Fruit fly (Drosophila melanogaster) whole organism, embryonic: ENCODE measurements around the gene Prp16.
A peak's percentile ranks its signal among the peaks of the same experiment; 100 is the strongest.

Source experiments
- CG11085 ChIP-seq: fragments of 200-800 bp; sonication (Bioruptor generic); IDR thresholded peaks from 2 replicates; pipeline ENCODE4 v1.3.6; 2022; ENCODE audit warnings: missing biosample characterization, missing genetic modification characterization
- CG13775 ChIP-seq: fragments of 200-800 bp; sonication (Bioruptor generic); optimal IDR thresholded peaks from 3 replicates; lab custom pipeline; 2017; ENCODE audit warnings: missing biosample characterization, mild to moderate bottlenecking, missing genetic modification characterization
- CG15514 ChIP-seq: fragments of 200-800 bp; sonication (Bioruptor generic); optimal IDR thresholded peaks from 3 replicates; lab custom pipeline; 2017; ENCODE audit warnings: missing biosample characterization, missing genetic modification characterization, mild to moderate bottlenecking, moderate library complexity, missing genetic modification reagents
- CG17361 ChIP-seq: fragments of 200-800 bp; sonication (Bioruptor generic); IDR thresholded peaks from 3 replicates; pipeline ENCODE4 v1.3.6; 2022; ENCODE audit warnings: missing biosample characterization, missing genetic modification characterization
- CG17568 ChIP-seq: fragments of 200-800 bp; sonication (Bioruptor generic); optimal IDR thresholded peaks from 2 replicates; lab custom pipeline; 2018; ENCODE audit warnings: missing biosample characterization, mild to moderate bottlenecking, missing genetic modification characterization, moderate library complexity
- CG18476 ChIP-seq: fragments of 200-800 bp; sonication (Bioruptor generic); optimal IDR thresholded peaks from 2 replicates; lab custom pipeline; 2016; ENCODE audit warnings: missing biosample characterization, mild to moderate bottlenecking, missing genetic modification characterization
- CG2712 ChIP-seq: fragments of 200-800 bp; optimal IDR thresholded peaks from 3 replicates; lab custom pipeline; 2019; ENCODE audit warnings: missing biosample characterization, mild to moderate bottlenecking, missing genetic modification characterization, moderate library complexity
- CG33557 ChIP-seq: fragments of 200-800 bp; sonication (Bioruptor generic); optimal IDR thresholded peaks from 2 replicates; lab custom pipeline; 2019; ENCODE audit warnings: missing biosample characterization, mild to moderate bottlenecking, missing genetic modification characterization, moderate library complexity
- CG34224 ChIP-seq: fragments of 200-800 bp; sonication (Bioruptor generic); IDR thresholded peaks from 3 replicates; pipeline ENCODE4 v1.3.6; 2022; ENCODE audit warnings: missing biosample characterization, missing genetic modification characterization; ENCODE audit not compliant: partially characterized antibody
- CG42726 ChIP-seq: fragments of 200-800 bp; sonication (Bioruptor generic); IDR thresholded peaks from 2 replicates; pipeline ENCODE4 v1.3.6; 2022; ENCODE audit warnings: missing biosample characterization, missing genetic modification characterization; ENCODE audit not compliant: partially characterized antibody
- CG4328 ChIP-seq: fragments of 200-800 bp; sonication (Bioruptor generic); optimal IDR thresholded peaks from 3 replicates; lab custom pipeline; 2017; ENCODE audit warnings: missing biosample characterization, missing genetic modification reagents, missing genetic modification characterization
- CG4820 ChIP-seq: fragments of 200-800 bp; sonication (Bioruptor generic); optimal IDR thresholded peaks from 3 replicates; lab custom pipeline; 2016; ENCODE audit warnings: missing biosample characterization, missing genetic modification characterization
- CG7556 ChIP-seq: fragments of 200-800 bp; sonication (Bioruptor generic); optimal IDR thresholded peaks from 2 replicates; lab custom pipeline; 2017; ENCODE audit warnings: missing biosample characterization, mild to moderate bottlenecking, missing genetic modification characterization
- CG8290 ChIP-seq, 3 experiments: fragments of 200-800 bp; sonication (Bioruptor generic); optimal IDR thresholded peaks; 2 replicates each; lab custom pipeline; 2016 to 2019; ENCODE audit warnings: missing biosample characterization in 3 of 3, missing genetic modification characterization in 3 of 3, mild to moderate bottlenecking in 2 of 3, moderate library complexity in 1 of 3
- CG8388 ChIP-seq: fragments of 200-800 bp; sonication (Bioruptor generic); optimal IDR thresholded peaks from 2 replicates; lab custom pipeline; 2019; ENCODE audit warnings: missing biosample characterization, mild to moderate bottlenecking, missing genetic modification characterization, moderate library complexity
- CG8924 ChIP-seq: fragments of 200-800 bp; optimal IDR thresholded peaks from 3 replicates; lab custom pipeline; 2019; ENCODE audit warnings: missing biosample characterization, mild to moderate bottlenecking, missing genetic modification characterization, moderate library complexity
- CG9727 ChIP-seq: fragments of 200-800 bp; sonication (Bioruptor generic); optimal IDR thresholded peaks from 3 replicates; lab custom pipeline; 2017; ENCODE audit warnings: missing biosample characterization, mild to moderate bottlenecking, missing genetic modification characterization
- Dp ChIP-seq: fragments of 200-800 bp; sonication (Bioruptor generic); optimal IDR thresholded peaks from 2 replicates; lab custom pipeline; 2018; ENCODE audit warnings: missing biosample characterization, mild to moderate bottlenecking, missing genetic modification characterization, moderate library complexity
- E2f2 ChIP-seq: fragments of 200-800 bp; sonication (Bioruptor generic); IDR thresholded peaks from 2 replicates; pipeline ENCODE4 v1.3.6; 2022; ENCODE audit warnings: missing biosample characterization, missing genetic modification characterization
- Fer2 ChIP-seq: fragments of 200-800 bp; sonication (Bioruptor generic); optimal IDR thresholded peaks from 2 replicates; lab custom pipeline; 2018; ENCODE audit warnings: missing biosample characterization, mild to moderate bottlenecking, missing genetic modification characterization, moderate library complexity
- NfI ChIP-seq: fragments of 200-800 bp; sonication (Bioruptor generic); optimal IDR thresholded peaks from 3 replicates; lab custom pipeline; 2018; ENCODE audit warnings: missing biosample characterization, mild to moderate bottlenecking, missing genetic modification characterization, moderate library complexity
- Scr ChIP-seq: fragments of 200-800 bp; sonication (Bioruptor generic); IDR thresholded peaks from 2 replicates; pipeline ENCODE4 v1.3.6; 2022; ENCODE audit warnings: missing biosample characterization, missing genetic modification characterization; ENCODE audit not compliant: partially characterized antibody
- ara ChIP-seq: fragments of 200-800 bp; sonication (Bioruptor generic); IDR thresholded peaks from 2 replicates; pipeline ENCODE4 v1.3.6; 2022; ENCODE audit warnings: missing biosample characterization, missing genetic modification characterization
- ato ChIP-seq: fragments of 200-800 bp; sonication (Bioruptor generic); IDR thresholded peaks from 2 replicates; pipeline ENCODE4 v1.3.6; 2022; ENCODE audit warnings: missing biosample characterization, missing genetic modification characterization; ENCODE audit not compliant: partially characterized antibody
- corto ChIP-seq: fragments of 200-800 bp; sonication (Bioruptor generic); optimal IDR thresholded peaks from 2 replicates; lab custom pipeline; 2016; ENCODE audit warnings: missing biosample characterization, mild to moderate bottlenecking, missing genetic modification characterization, moderate library complexity
- crp ChIP-seq, 2 experiments: fragments of 200-800 bp; sonication (Bioruptor generic); optimal IDR thresholded peaks; 2 replicates in 1 of 2; 3 replicates in 1 of 2; lab custom pipeline; 2017; ENCODE audit warnings: missing biosample characterization in 2 of 2, missing genetic modification characterization in 2 of 2, mild to moderate bottlenecking in 1 of 2, moderate library complexity in 1 of 2
- dmrt11E ChIP-seq: fragments of 200-800 bp; sonication (Bioruptor generic); optimal IDR thresholded peaks from 3 replicates; lab custom pipeline; 2018; ENCODE audit warnings: missing biosample characterization, mild to moderate bottlenecking, missing genetic modification characterization, moderate library complexity
- dysf ChIP-seq: fragments of 200-800 bp; sonication (Bioruptor generic); IDR thresholded peaks from 3 replicates; pipeline ENCODE4 v1.3.6; 2022; ENCODE audit warnings: missing biosample characterization, missing genetic modification characterization
- fd3F ChIP-seq: fragments of 200-800 bp; sonication (Bioruptor generic); optimal IDR thresholded peaks from 2 replicates; lab custom pipeline; 2018; ENCODE audit warnings: missing biosample characterization, mild to moderate bottlenecking, missing genetic modification characterization, moderate library complexity
- fd96Cb ChIP-seq: fragments of 200-800 bp; sonication (Bioruptor generic); optimal IDR thresholded peaks from 2 replicates; lab custom pipeline; 2018; ENCODE audit warnings: missing biosample characterization, mild to moderate bottlenecking, missing genetic modification characterization, moderate library complexity
- gcm ChIP-seq: fragments of 200-800 bp; sonication (Bioruptor generic); optimal IDR thresholded peaks from 2 replicates; lab custom pipeline; 2019; ENCODE audit warnings: missing biosample characterization, mild to moderate bottlenecking, missing genetic modification characterization, moderate library complexity
- grau ChIP-seq: fragments of 200-800 bp; optimal IDR thresholded peaks from 3 replicates; lab custom pipeline; 2019; ENCODE audit warnings: missing biosample characterization, mild to moderate bottlenecking, missing genetic modification characterization, moderate library complexity
- gro ChIP-seq: fragments of 200-800 bp; sonication (Bioruptor generic); optimal IDR thresholded peaks from 2 replicates; lab custom pipeline; 2016; ENCODE audit warnings: missing biosample characterization, missing genetic modification characterization
- gt ChIP-seq: fragments of 200-800 bp; sonication (Bioruptor generic); IDR thresholded peaks from 2 replicates; pipeline ENCODE4 v1.3.6; 2022; ENCODE audit warnings: missing biosample characterization, missing genetic modification characterization
- hbn ChIP-seq: fragments of 200-800 bp; sonication (Bioruptor generic); IDR thresholded peaks from 2 replicates; pipeline ENCODE4 v1.3.6; 2022; ENCODE audit warnings: missing biosample characterization, missing genetic modification characterization; ENCODE audit not compliant: partially characterized antibody
- hkb ChIP-seq, 2 experiments: fragments of 200-800 bp in 1 of 2; fragments of >200 bp in 1 of 2; sonication (Bioruptor generic) in 1 of 2; IDR thresholded peaks in 1 of 2; optimal IDR thresholded peaks in 1 of 2; 2 replicates each; pipeline versions ENCODE4 v1.3.6 to Lab custom; 2017 to 2022; ENCODE audit warnings: missing biosample characterization in 1 of 2, missing genetic modification characterization in 1 of 2
- ind ChIP-seq: fragments of 200-800 bp; sonication (Bioruptor generic); optimal IDR thresholded peaks from 3 replicates; lab custom pipeline; 2016; ENCODE audit warnings: missing biosample characterization, missing genetic modification characterization
- inv ChIP-seq: fragments of 200-800 bp; sonication (Bioruptor generic); IDR thresholded peaks from 2 replicates; pipeline ENCODE4 v1.3.6; 2022; ENCODE audit warnings: missing biosample characterization, missing genetic modification characterization; ENCODE audit not compliant: partially characterized antibody
- lab ChIP-seq: fragments of 200-800 bp; sonication (Bioruptor generic); optimal IDR thresholded peaks from 3 replicates; lab custom pipeline; 2017; ENCODE audit warnings: missing biosample characterization, missing genetic modification characterization, mild to moderate bottlenecking, moderate library complexity, missing genetic modification reagents
- oc ChIP-seq: fragments of 200-800 bp; sonication (Bioruptor generic); optimal IDR thresholded peaks from 2 replicates; lab custom pipeline; 2018; ENCODE audit warnings: missing biosample characterization, mild to moderate bottlenecking, missing genetic modification characterization, moderate library complexity
- odd ChIP-seq: fragments of 200-800 bp; sonication (Bioruptor generic); optimal IDR thresholded peaks from 2 replicates; lab custom pipeline; 2017; ENCODE audit warnings: missing biosample characterization, mild to moderate bottlenecking, missing genetic modification characterization
- pzg ChIP-seq: fragments of 200-800 bp; sonication (Bioruptor generic); optimal IDR thresholded peaks from 3 replicates; lab custom pipeline; 2018; ENCODE audit warnings: missing biosample characterization, mild to moderate bottlenecking, missing genetic modification characterization, moderate library complexity
- row ChIP-seq: fragments of 200-800 bp; sonication (Bioruptor generic); IDR thresholded peaks from 3 replicates; pipeline ENCODE4 v1.3.6; 2022; ENCODE audit warnings: missing biosample characterization, missing genetic modification characterization
- sens ChIP-seq: fragments of 200-800 bp; sonication (Bioruptor generic); peaks from one replicate; lab custom pipeline; 2016; ENCODE audit warnings: missing biosample characterization, missing genetic modification characterization
- stwl ChIP-seq: fragments of 200-800 bp; sonication (Bioruptor generic); optimal IDR thresholded peaks from 3 replicates; lab custom pipeline; 2018; ENCODE audit warnings: missing biosample characterization, mild to moderate bottlenecking, missing genetic modification characterization, moderate library complexity
- vnd ChIP-seq: fragments of 200-800 bp; sonication (Bioruptor generic); IDR thresholded peaks from 3 replicates; pipeline ENCODE4 v1.3.6; 2022; ENCODE audit warnings: missing biosample characterization, missing genetic modification characterization; ENCODE audit not compliant: partially characterized antibody

Prp16 gene

dm6 chrX:14233843-14234337, 32.7 kb downstream of the Prp16 start, which contains the start of gene CG42271 (continued):
- 0 out of 2 replicates have a peak, but pooled peaks have one; percentile 22 for TF ChIP-seq E2f2 (GFP tag; lab: Robert Waterston, UW)
- peak; percentile 64 for TF ChIP-seq CG9727
- peak; percentile 31; the same call in 1 of the 3 replicates for TF ChIP-seq dysf (GFP tag; lab: Robert Waterston, UW)
- TF ChIP-seq gcm (GFP tag; lab: Kevin White, UChicago) = no peak
- TF ChIP-seq inv (GFP tag; lab: Robert Waterston, UW) = peak; percentile 95
- peak; percentile 77 for TF ChIP-seq CG17361 (GFP tag; lab: Robert Waterston, UW)
- TF ChIP-seq CG4328 (GFP tag; lab: Kevin White, UChicago) = peak; percentile 22
- peak; percentile 86 for TF ChIP-seq hbn (GFP tag; lab: Robert Waterston, UW)
- TF ChIP-seq stwl (tag; lab: Kevin White, UChicago) = peak; percentile 76
- peak; percentile 94 for TF ChIP-seq CG34224 (GFP tag; lab: Robert Waterston, UW)
- TF ChIP-seq Scr (GFP tag; lab: Robert Waterston, UW) = peak; percentile 97
- peak; percentile 94 for TF ChIP-seq vnd (GFP tag; lab: Robert Waterston, UW)
- peak; percentile 24 for TF ChIP-seq CG7556
- peak; percentile 34 for TF ChIP-seq pzg (GFP tag; lab: Kevin White, UChicago)
- TF ChIP-seq fd96Cb (tag; lab: Kevin White, UChicago) = peak; percentile 16
- TF ChIP-seq CG15514 (GFP tag; lab: Kevin White, UChicago) = peak; percentile 61
- TF ChIP-seq CG42726 (GFP tag; lab: Robert Waterston, UW) = peak; percentile 40; the same call in 1 of the 2 replicates
- no peak for TF ChIP-seq gt
- TF ChIP-seq lab (GFP tag; lab: Kevin White, UChicago) = no peak
- TF ChIP-seq CG18476 (GFP tag; lab: Kevin White, UChicago) = no peak
- peak; percentile 74 for TF ChIP-seq ato
- TF ChIP-seq row (GFP tag; lab: Robert Waterston, UW) = peak; percentile 92
- TF ChIP-seq CG13775 (GFP tag; lab: Kevin White, UChicago) = peak; percentile 69
- peak; percentile 44 for TF ChIP-seq ind (GFP tag; lab: Kevin White, UChicago)
- peak; percentile 9 for TF ChIP-seq Dp
- TF ChIP-seq sens (GFP tag; lab: Kevin White, UChicago) = peak; percentile 34
- peak; percentile 11 for TF ChIP-seq CG4820 (GFP tag; lab: Kevin White, UChicago)
- peak; percentile 69 for TF ChIP-seq CG8924
- TF ChIP-seq fd3F (GFP tag; lab: Kevin White, UChicago) = peak; percentile 36
- no peak for TF ChIP-seq gro (GFP tag; lab: Kevin White, UChicago)
- TF ChIP-seq hkb (optimal IDR thresholded peaks at IDR 0.05; lab: Kevin White, UChicago) = no peak
- no peak for TF ChIP-seq hkb (GFP tag; IDR thresholded peaks at IDR 0.05; lab: Robert Waterston, UW)
- TF ChIP-seq Fer2 (tag; lab: Kevin White, UChicago) = no peak
- peak; percentile 29 for TF ChIP-seq CG8388 (GFP tag; lab: Kevin White, UChicago)
- peak; percentile 25 for TF ChIP-seq CG33557
- TF ChIP-seq CG17568 (GFP tag; lab: Kevin White, UChicago) = no peak
- TF ChIP-seq grau (tag; lab: Kevin White, UChicago) = peak; percentile 63
- TF ChIP-seq crp (GFP tag; optimal IDR thresholded peaks at IDR 0.05; lab: Kevin White, UChicago) = peak in 1 of 2 experiments; percentile 26
- TF ChIP-seq CG11085 (GFP tag; lab: Robert Waterston, UW) = no peak
- peak; percentile 63 for TF ChIP-seq CG2712
- no peak for TF ChIP-seq corto (GFP tag; lab: Kevin White, UChicago)
- TF ChIP-seq CG8290 (GFP tag; optimal IDR thresholded peaks at IDR 0.05; lab: Kevin White, UChicago) = peak; percentile 18
- no peak for TF ChIP-seq CG8290 (tag; optimal IDR thresholded peaks at IDR 0.05; lab: Kevin White, UChicago)
- peak; percentile 53 for TF ChIP-seq dmrt11E
- peak; percentile 33; the same call in 1 of the 2 replicates for TF ChIP-seq ara (GFP tag; lab: Robert Waterston, UW)
- no peak for TF ChIP-seq oc
- TF ChIP-seq NfI = peak; percentile 61
- TF ChIP-seq odd (GFP tag; lab: Kevin White, UChicago) = peak; percentile 7
